Worm (Caenorhabditis elegans) whole organism, young adult: ENCODE results near the gene cyp-13A1.

Source experiments
- Y53G8AR.9 ChIP-seq: fragments of 200-800 bp; sonication (Bioruptor generic); conservative IDR thresholded peaks from 2 replicates; pipeline ENCODE4 v1.3.6; 2022; ENCODE audit warnings: missing genetic modification reagents, missing genetic modification characterization, missing compliant biosample characterization
- ama-1 ChIP-seq, 3 experiments: fragments of 150-350 bp in 1 of 3; sonication (generic microtip) in 2 of 3; optimal IDR thresholded peaks; 2 replicates each; lab custom pipeline; 2014 to 2018; ENCODE audit warnings: missing biosample characterization in 2 of 3, missing genetic modification characterization in 2 of 3, missing genetic modification reagents in 2 of 3
- hlh-12 ChIP-seq: sonication (generic microtip); optimal IDR thresholded peaks from 2 replicates; lab custom pipeline; 2016; ENCODE audit warnings: missing genetic modification characterization, missing compliant biosample characterization
- hmg-1.2 ChIP-seq: fragments of 200-800 bp; sonication (Bioruptor generic); IDR thresholded peaks from 2 replicates; pipeline ENCODE4 v1.3.6; 2022; ENCODE audit warnings: missing genetic modification reagents, missing genetic modification characterization, missing compliant biosample characterization

ce11 chrII:9827852-9828251 lies 46.1 kb upstream of the cyp-13A1 start, which contains the start of gene eyg-1:
- TF ChIP-seq hmg-1.2 (GFP tag; lab: Robert Waterston, UW) (no peak), ama-1 (optimal IDR thresholded peaks at IDR 0.05; lab: Kevin White, UChicago) (no peak), ama-1 (GFP tag; optimal IDR thresholded peaks at IDR 0.05; lab: Kevin White, UChicago) (no peak), Y53G8AR.9 (GFP tag; lab: Robert Waterston, UW) (no peak), hlh-12 (tag; lab: Kevin White, UChicago) (no peak)
